Worm (Caenorhabditis elegans): Measurements from ENCODE around the gene C05D10.4.

DNA sequence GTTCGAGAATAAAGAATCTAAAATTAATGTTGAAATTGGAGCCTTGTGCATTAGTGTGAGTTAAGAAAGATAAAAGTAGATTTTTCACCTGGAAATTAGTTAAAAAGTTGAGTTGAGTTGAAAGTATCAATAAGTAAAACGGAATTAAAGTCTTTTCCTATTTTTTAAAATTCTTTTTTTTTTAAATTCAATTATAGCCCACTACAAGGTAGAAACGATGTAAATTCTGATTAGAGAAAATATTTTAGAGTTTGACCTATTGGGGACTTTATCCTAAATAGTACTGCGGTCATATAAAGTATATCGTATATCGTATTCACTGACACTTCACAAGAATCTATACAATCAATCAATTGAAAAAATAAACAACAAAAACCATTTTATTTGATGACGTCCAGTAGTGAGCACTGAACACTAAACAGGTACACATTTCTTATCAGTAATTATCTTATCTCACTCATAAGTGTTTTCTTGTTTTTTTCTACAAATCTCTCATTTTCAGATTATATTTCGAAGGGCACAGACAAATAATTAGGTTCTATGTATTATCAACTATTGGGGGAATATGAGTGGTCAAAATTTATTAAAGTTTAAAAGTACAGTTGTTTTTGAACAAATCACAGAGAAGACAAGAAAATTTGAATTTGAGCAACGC, 14.8 kb downstream of the C05D10.4 start, which contains the start of gene wht-1:
- TF ChIP-seq ama-1 (optimal IDR thresholded peaks at IDR 0.05) (no peak), tbx-2 (tag; optimal IDR thresholded peaks at IDR 0.05) (no peak), pros-1 (tag; optimal IDR thresholded peaks at IDR 0.05) (no peak), K02D7.2 (tag; optimal IDR thresholded peaks at IDR 0.05) (no peak), pqm-1 (tag; optimal IDR thresholded peaks at IDR 0.05) (no peak), npax-4 (tag; optimal IDR thresholded peaks at IDR 0.05) (no peak), nfya-1 (tag; optimal IDR thresholded peaks at IDR 0.05) (no peak), F13H6.1 (tag; optimal IDR thresholded peaks at IDR 0.05) (no peak), odd-2 (tag; optimal IDR thresholded peaks at IDR 0.05) (no peak)
